Fruit fly (Drosophila melanogaster) whole organism, wandering third instar larva: ENCODE data around the gene NimC4.

Experiments used
- CG32264 ChIP-seq: fragments of 200-800 bp; sonication (Bioruptor generic); optimal IDR thresholded peaks from 2 replicates; lab custom pipeline; 2016; ENCODE audit warnings: missing biosample characterization, missing genetic modification characterization
- CG9705 ChIP-seq: fragments of 200-800 bp; sonication (Bioruptor generic); optimal IDR thresholded peaks from 2 replicates; lab custom pipeline; 2018; ENCODE audit warnings: missing biosample characterization, mild to moderate bottlenecking, missing genetic modification characterization
- CrebA ChIP-seq: fragments of 200-800 bp; sonication (Bioruptor generic); optimal IDR thresholded peaks from 2 replicates; lab custom pipeline; 2016; ENCODE audit warnings: missing biosample characterization, mild to moderate bottlenecking, missing genetic modification characterization, borderline replicate concordance
- Dfd ChIP-seq: fragments of >200 bp; optimal IDR thresholded peaks from 2 replicates; lab custom pipeline; 2017; ENCODE audit warnings: missing biosample characterization, missing genetic modification characterization
- GATAd ChIP-seq: sonication (Bioruptor generic); optimal IDR thresholded peaks from 2 replicates; lab custom pipeline; 2016; ENCODE audit warnings: missing biosample characterization, missing genetic modification characterization
- Hnf4 ChIP-seq: fragments of 200-800 bp; sonication (Bioruptor generic); optimal IDR thresholded peaks from 2 replicates; lab custom pipeline; 2016; ENCODE audit warnings: missing biosample characterization, mild to moderate bottlenecking, missing genetic modification characterization
- Hr78 ChIP-seq: fragments of >200 bp; optimal IDR thresholded peaks from 2 replicates; lab custom pipeline; 2017; ENCODE audit warnings: missing biosample characterization, missing genetic modification characterization
- Jra ChIP-seq: sonication (Bioruptor generic); optimal IDR thresholded peaks from 2 replicates; lab custom pipeline; 2016; ENCODE audit warnings: missing biosample characterization, missing genetic modification characterization
- Mio ChIP-seq: sonication (Bioruptor generic); optimal IDR thresholded peaks from 2 replicates; lab custom pipeline; 2016; ENCODE audit warnings: missing biosample characterization, missing genetic modification characterization
- Myc ChIP-seq: fragments of >200 bp; optimal IDR thresholded peaks from 2 replicates; lab custom pipeline; 2017
- N ChIP-seq: fragments of >200 bp; optimal IDR thresholded peaks from 2 replicates; lab custom pipeline; 2018; ENCODE audit warnings: missing biosample characterization, missing external identifiers, missing genetic modification characterization
- Rel ChIP-seq, 2 experiments: fragments of 200-800 bp; sonication (Bioruptor generic) in 1 of 2; optimal IDR thresholded peaks; 2 replicates in 1 of 2; 3 replicates in 1 of 2; lab custom pipeline; 2016 to 2019; ENCODE audit warnings: mild to moderate bottlenecking in 2 of 2, missing biosample characterization in 2 of 2, missing genetic modification characterization in 2 of 2, moderate library complexity in 1 of 2
- Sp1 ChIP-seq: fragments of 200-800 bp; sonication (Bioruptor generic); optimal IDR thresholded peaks from 3 replicates; lab custom pipeline; 2019; ENCODE audit warnings: missing biosample characterization, mild to moderate bottlenecking, missing genetic modification characterization, moderate library complexity
- Vsx2 ChIP-seq: fragments of 200-300, 225-300 bp; sonication (Bioruptor generic); optimal IDR thresholded peaks from 2 replicates; lab custom pipeline; 2018; ENCODE audit warnings: missing biosample characterization, missing genetic modification characterization; ENCODE audit not compliant: partially characterized antibody
- br ChIP-seq: fragments of 200-800 bp; sonication (Bioruptor generic); optimal IDR thresholded peaks from 2 replicates; lab custom pipeline; 2016; ENCODE audit warnings: missing biosample characterization, missing genetic modification characterization
- brk ChIP-seq: fragments of 200-800 bp; sonication (Bioruptor generic); optimal IDR thresholded peaks from 2 replicates; lab custom pipeline; 2016; ENCODE audit warnings: missing biosample characterization, mild to moderate bottlenecking, missing genetic modification characterization
- dl ChIP-seq, 2 experiments: fragments of 175-275, 200-275 bp in 1 of 2; fragments of 200-275 bp in 1 of 2; sonication (Bioruptor generic); optimal IDR thresholded peaks; lab custom pipeline; 2018; ENCODE audit warnings: mild to moderate bottlenecking in 2 of 2, missing biosample characterization in 2 of 2, missing genetic modification characterization in 2 of 2, moderate library complexity in 2 of 2; ENCODE audit not compliant: partially characterized antibody in 2 of 2, insufficient read depth in 1 of 2
- dmrt93B ChIP-seq: fragments of 200-800 bp; sonication (Bioruptor generic); optimal IDR thresholded peaks from 2 replicates; lab custom pipeline; 2018; ENCODE audit warnings: missing biosample characterization, mild to moderate bottlenecking, missing genetic modification characterization
- dsf ChIP-seq: sonication (Bioruptor generic); optimal IDR thresholded peaks from 2 replicates; lab custom pipeline; 2016; ENCODE audit warnings: missing biosample characterization, missing genetic modification characterization, borderline replicate concordance
- ey ChIP-seq: fragments of 200-800 bp; sonication (Bioruptor generic); optimal IDR thresholded peaks from 2 replicates; lab custom pipeline; 2016; ENCODE audit warnings: missing biosample characterization, missing genetic modification characterization
- foxo ChIP-seq, 2 experiments: fragments of 200-800 bp; sonication (Bioruptor generic); optimal IDR thresholded peaks; 2 replicates in 1 of 2; 3 replicates in 1 of 2; lab custom pipeline; 2016 to 2017; ENCODE audit warnings: missing biosample characterization in 2 of 2, missing genetic modification characterization in 2 of 2
- fru ChIP-seq: fragments of 200-800 bp; sonication (Bioruptor generic); optimal IDR thresholded peaks from 3 replicates; lab custom pipeline; 2016; ENCODE audit warnings: missing biosample characterization, mild to moderate bottlenecking, missing genetic modification characterization
- h ChIP-seq: fragments of 200-800 bp; sonication (Bioruptor generic); optimal IDR thresholded peaks from 3 replicates; lab custom pipeline; 2016; ENCODE audit warnings: missing biosample characterization, mild to moderate bottlenecking, missing genetic modification characterization
- jim ChIP-seq: fragments of 175-275, 200-325 bp; sonication (Bioruptor generic); optimal IDR thresholded peaks from 2 replicates; lab custom pipeline; 2016; ENCODE audit warnings: missing biosample characterization, mild to moderate bottlenecking, missing genetic modification characterization
- pan ChIP-seq: fragments of >200 bp; optimal IDR thresholded peaks from 2 replicates; lab custom pipeline; 2017
- psq ChIP-seq: fragments of 200-800 bp; sonication (Bioruptor generic); optimal IDR thresholded peaks from 3 replicates; lab custom pipeline; 2017; ENCODE audit warnings: missing biosample characterization, mild to moderate bottlenecking, missing genetic modification characterization, moderate library complexity
- rgr ChIP-seq: fragments of 200-800 bp; sonication (Bioruptor generic); optimal IDR thresholded peaks from 3 replicates; lab custom pipeline; 2016; ENCODE audit warnings: missing biosample characterization, mild to moderate bottlenecking, missing genetic modification characterization
- sage ChIP-seq: fragments of 200-800 bp; sonication (Bioruptor generic); optimal IDR thresholded peaks from 2 replicates; lab custom pipeline; 2016; ENCODE audit warnings: missing biosample characterization, mild to moderate bottlenecking, missing genetic modification characterization
- sv ChIP-seq: fragments of 200-800 bp; sonication (Bioruptor generic); optimal IDR thresholded peaks from 3 replicates; lab custom pipeline; 2016; ENCODE audit warnings: missing biosample characterization, missing genetic modification characterization
- usp ChIP-seq: fragments of >200 bp; optimal IDR thresholded peaks from 2 replicates; lab custom pipeline; 2017; ENCODE audit warnings: missing biosample characterization, missing genetic modification characterization
- woc ChIP-seq: sonication (Bioruptor generic); optimal IDR thresholded peaks from 2 replicates; lab custom pipeline; 2016; ENCODE audit warnings: missing biosample characterization, mild to moderate bottlenecking, missing genetic modification characterization

The NimC4 gene

DNA sequence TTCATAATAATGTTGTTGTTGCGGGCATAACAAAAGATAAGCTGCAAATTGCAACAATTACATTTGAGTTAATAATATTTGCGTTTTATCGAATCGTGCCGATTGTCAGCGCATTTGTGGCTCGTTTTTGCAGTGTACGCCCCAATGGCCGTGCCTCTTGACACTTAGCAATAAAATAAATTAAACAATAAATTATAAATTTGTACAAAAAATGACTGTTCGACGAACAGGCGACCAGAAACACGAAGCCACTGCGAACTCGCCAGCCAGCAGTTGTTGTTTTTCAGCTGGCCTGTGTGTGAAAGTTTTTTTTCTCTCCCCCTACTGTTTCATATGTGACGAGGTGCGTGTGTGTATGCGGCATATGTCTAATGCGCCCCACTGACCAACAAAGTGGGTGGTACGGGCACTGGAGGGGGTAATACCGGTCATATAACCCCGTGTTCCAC is 21.9 kb upstream of the NimC4 start:
- TF ChIP-seq Vsx2, result peak; percentile 38
- TF ChIP-seq Rel (GFP tag; optimal IDR thresholded peaks at IDR 0.05; lab: Kevin White, UChicago), result no peak
- TF ChIP-seq Rel (tag; optimal IDR thresholded peaks at IDR 0.05; lab: Kevin White, UChicago), result no peak

dm6 chr2L:14026778-14027177 is 20.6 kb upstream of the NimC4 start, which contains the start of gene hll:
Gene hll, plus strand, starts transcription at chr2L:14027001.
- no peak for TF ChIP-seq Vsx2
- TF ChIP-seq Sp1 (GFP tag; lab: Kevin White, UChicago), result no peak
- TF ChIP-seq woc (GFP tag; lab: Kevin White, UChicago), result no peak
- TF ChIP-seq dmrt93B (GFP tag; lab: Kevin White, UChicago), result no peak
- no peak for TF ChIP-seq pan (lab: Kevin White, UChicago)
- no peak for TF ChIP-seq GATAd
- TF ChIP-seq dl (GFP tag; optimal IDR thresholded peaks at IDR 0.05; lab: Kevin White, UChicago; ENCODE audit: insufficient read depth in 1 of 2, partially characterized antibody in 2 of 2), result no peak
- no peak for TF ChIP-seq usp (GFP tag; lab: Kevin White, UChicago)
- no peak for TF ChIP-seq psq (GFP tag; lab: Kevin White, UChicago)
- no peak for TF ChIP-seq Mio (GFP tag; lab: Kevin White, UChicago)
- TF ChIP-seq brk (GFP tag; lab: Kevin White, UChicago), result no peak
- TF ChIP-seq Myc (lab: Kevin White, UChicago), result no peak
- no peak for TF ChIP-seq CG32264 (GFP tag; lab: Kevin White, UChicago)
- no peak for TF ChIP-seq Jra (GFP tag; lab: Kevin White, UChicago)
- TF ChIP-seq N (GFP tag; lab: Kevin White, UChicago), result no peak
- TF ChIP-seq fru (GFP tag; lab: Kevin White, UChicago), result no peak
- TF ChIP-seq ey (GFP tag; lab: Kevin White, UChicago), result no peak

- TF ChIP-seq Hr78 (GFP tag; lab: Kevin White, UChicago), result no peak
- TF ChIP-seq brk (GFP tag; lab: Kevin White, UChicago), result no peak
- no peak for TF ChIP-seq h
- TF ChIP-seq dl (GFP tag; optimal IDR thresholded peaks at IDR 0.05; lab: Kevin White, UChicago; ENCODE audit: insufficient read depth in 1 of 2, partially characterized antibody in 2 of 2), result no peak
- no peak for TF ChIP-seq Sp1 (GFP tag; lab: Kevin White, UChicago)
- no peak for TF ChIP-seq rgr (GFP tag; lab: Kevin White, UChicago)
- no peak for TF ChIP-seq CrebA (GFP tag; lab: Kevin White, UChicago)
- TF ChIP-seq dsf (GFP tag; lab: Kevin White, UChicago), result no peak
- no peak for TF ChIP-seq sv
- no peak for TF ChIP-seq CG9705 (GFP tag; lab: Kevin White, UChicago)
- TF ChIP-seq usp (GFP tag; lab: Kevin White, UChicago), result no peak
- no peak for TF ChIP-seq foxo (GFP tag; optimal IDR thresholded peaks at IDR 0.05; lab: Kevin White, UChicago)
- TF ChIP-seq jim (GFP tag; lab: Kevin White, UChicago), result no peak
- TF ChIP-seq sage (GFP tag; lab: Kevin White, UChicago), result no peak
- no peak for TF ChIP-seq br (GFP tag; lab: Kevin White, UChicago)
- no peak for TF ChIP-seq dmrt93B (GFP tag; lab: Kevin White, UChicago)
- TF ChIP-seq Dfd (GFP tag; lab: Kevin White, UChicago), result no peak
- TF ChIP-seq fru (GFP tag; lab: Kevin White, UChicago), result no peak
- TF ChIP-seq Myc (lab: Kevin White, UChicago), result no peak
- no peak for TF ChIP-seq Hnf4 (GFP tag; lab: Kevin White, UChicago)
Measured at dm6 chr2L:14029235-14029634, 18.1 kb upstream of the NimC4 start.

- TF ChIP-seq br (GFP tag; lab: Kevin White, UChicago), result no peak
- no peak for TF ChIP-seq Jra (GFP tag; lab: Kevin White, UChicago)
- TF ChIP-seq dmrt93B (GFP tag; lab: Kevin White, UChicago), result no peak
- no peak for TF ChIP-seq Myc (lab: Kevin White, UChicago)
- TF ChIP-seq Hnf4 (GFP tag; lab: Kevin White, UChicago), result no peak
- TF ChIP-seq Hr78 (GFP tag; lab: Kevin White, UChicago), result no peak
- no peak for TF ChIP-seq CG9705 (GFP tag; lab: Kevin White, UChicago)
- TF ChIP-seq dsf (GFP tag; lab: Kevin White, UChicago), result no peak
- TF ChIP-seq, all 38 proteins: peak for 0
Measured at dm6 chr2L:14031439-14031838, 15.9 kb upstream of the NimC4 start, which contains the start of gene CG18095. Gene CG18095, minus strand, starts transcription at chr2L:14031539.
